Fruit fly (Drosophila melanogaster) whole organism, embryonic: ENCODE measurements around the gene smid.

Source experiments
- Adf1 ChIP-seq: fragments of 200-800 bp; sonication (Bioruptor generic); IDR thresholded peaks from 2 replicates; pipeline ENCODE4 v1.3.6; 2022; ENCODE audit warnings: missing biosample characterization, missing genetic modification characterization
- Atf-2 ChIP-seq: fragments of 200-800 bp; sonication (Bioruptor generic); optimal IDR thresholded peaks from 2 replicates; lab custom pipeline; 2016; ENCODE audit warnings: missing biosample characterization, missing genetic modification characterization
- Atf3 ChIP-seq: fragments of 200-800 bp; sonication (Bioruptor generic); optimal IDR thresholded peaks from 3 replicates; lab custom pipeline; 2016; ENCODE audit warnings: missing biosample characterization, missing genetic modification characterization
- Bteb2 ChIP-seq: fragments of 200-800 bp; sonication (Bioruptor generic); optimal IDR thresholded peaks from 2 replicates; lab custom pipeline; 2016; ENCODE audit warnings: missing biosample characterization, missing genetic modification characterization
- CG10462 ChIP-seq: fragments of 200-800 bp; sonication (Bioruptor generic); optimal IDR thresholded peaks from 2 replicates; lab custom pipeline; 2016; ENCODE audit warnings: missing biosample characterization, missing genetic modification characterization
- CG11093 ChIP-seq: fragments of 200-800 bp; sonication (Bioruptor generic); IDR thresholded peaks from 3 replicates; pipeline ENCODE4 v1.3.6; 2022; ENCODE audit warnings: missing biosample characterization, missing genetic modification characterization
- CG11560 ChIP-seq: fragments of 200-800 bp; sonication (Bioruptor generic); IDR thresholded peaks from 3 replicates; pipeline ENCODE4 v1.3.6; 2022; ENCODE audit warnings: missing biosample characterization, missing genetic modification characterization
- CG11695 ChIP-seq: fragments of 200-800 bp; sonication (Bioruptor generic); IDR thresholded peaks from 3 replicates; pipeline ENCODE4 v1.3.6; 2022; ENCODE audit warnings: missing biosample characterization, missing genetic modification characterization
- CG12219 ChIP-seq: fragments of 200-800 bp; sonication (Bioruptor generic); optimal IDR thresholded peaks from 3 replicates; lab custom pipeline; 2018; ENCODE audit warnings: missing biosample characterization, mild to moderate bottlenecking, missing genetic modification characterization
- CG12744 ChIP-seq: fragments of 200-800 bp; sonication (Bioruptor generic); optimal IDR thresholded peaks from 2 replicates; lab custom pipeline; 2016; ENCODE audit warnings: missing biosample characterization, missing genetic modification characterization
- CG15269 ChIP-seq: fragments of 200-800 bp; sonication (Bioruptor generic); optimal IDR thresholded peaks from 2 replicates; lab custom pipeline; 2018; ENCODE audit warnings: missing biosample characterization, mild to moderate bottlenecking, missing genetic modification characterization, moderate library complexity
- CG15696 ChIP-seq: fragments of 200-800 bp; sonication (Bioruptor generic); optimal IDR thresholded peaks from 2 replicates; lab custom pipeline; 2019; ENCODE audit warnings: missing biosample characterization, mild to moderate bottlenecking, missing genetic modification characterization, moderate library complexity
- CG1647 ChIP-seq: fragments of 200-800 bp; sonication (Bioruptor generic); optimal IDR thresholded peaks from 3 replicates; lab custom pipeline; 2016; ENCODE audit warnings: missing biosample characterization, missing genetic modification characterization
- CG17328 ChIP-seq: fragments of 200-800 bp; sonication (Bioruptor generic); IDR thresholded peaks from 2 replicates; pipeline ENCODE4 v1.3.6; 2022; ENCODE audit warnings: missing biosample characterization, missing genetic modification characterization
- CG3065 ChIP-seq: fragments of 200-800 bp; sonication (Bioruptor generic); optimal IDR thresholded peaks from 2 replicates; lab custom pipeline; 2016; ENCODE audit warnings: missing biosample characterization, missing genetic modification characterization
- CG32772 ChIP-seq: fragments of 200-800 bp; sonication (Bioruptor generic); IDR thresholded peaks from 2 replicates; pipeline ENCODE4 v1.3.6; 2022; ENCODE audit warnings: missing biosample characterization, missing genetic modification characterization
- CG34376 ChIP-seq: fragments of 200-800 bp; sonication (Bioruptor generic); optimal IDR thresholded peaks from 2 replicates; lab custom pipeline; 2018; ENCODE audit warnings: missing biosample characterization, mild to moderate bottlenecking, missing genetic modification characterization
- CG43689 ChIP-seq: fragments of 200-800 bp; sonication (Bioruptor generic); IDR thresholded peaks from 2 replicates; pipeline ENCODE4 v1.3.6; 2022; ENCODE audit warnings: missing biosample characterization, missing genetic modification characterization
- CG4707 ChIP-seq: fragments of 200-800 bp; sonication (Bioruptor generic); optimal IDR thresholded peaks from 2 replicates; lab custom pipeline; 2018; ENCODE audit warnings: missing biosample characterization, mild to moderate bottlenecking, missing genetic modification characterization, moderate library complexity
- CG4730 ChIP-seq: fragments of 200-800 bp; sonication (Bioruptor generic); IDR thresholded peaks from 2 replicates; pipeline ENCODE4 v1.3.6; 2022; ENCODE audit warnings: missing biosample characterization, missing genetic modification characterization
- CG8924 ChIP-seq: fragments of 200-800 bp; optimal IDR thresholded peaks from 3 replicates; lab custom pipeline; 2019; ENCODE audit warnings: missing biosample characterization, mild to moderate bottlenecking, missing genetic modification characterization, moderate library complexity
- CG9797 ChIP-seq: fragments of 200-800 bp; sonication (Bioruptor generic); optimal IDR thresholded peaks from 3 replicates; lab custom pipeline; 2018; ENCODE audit warnings: missing biosample characterization, mild to moderate bottlenecking, missing genetic modification characterization
- CG9932 ChIP-seq: fragments of 200-800 bp; sonication (Bioruptor generic); IDR thresholded peaks from 2 replicates; pipeline ENCODE4 v1.3.6; 2022; ENCODE audit warnings: missing biosample characterization, missing genetic modification characterization
- Dbx ChIP-seq: fragments of 200-800 bp; sonication (Bioruptor generic); IDR thresholded peaks from 3 replicates; pipeline ENCODE4 v1.3.6; 2022; ENCODE audit warnings: missing biosample characterization, missing genetic modification characterization
- Dll ChIP-seq: fragments of 200-800 bp; sonication (Bioruptor generic); IDR thresholded peaks from 4 replicates; pipeline ENCODE4 v1.3.6; 2022; ENCODE audit warnings: missing biosample characterization, missing genetic modification characterization; ENCODE audit not compliant: partially characterized antibody
- Dp ChIP-seq: fragments of 200-800 bp; sonication (Bioruptor generic); optimal IDR thresholded peaks from 2 replicates; lab custom pipeline; 2018; ENCODE audit warnings: missing biosample characterization, mild to moderate bottlenecking, missing genetic modification characterization, moderate library complexity
- Lhr ChIP-seq: fragments of 200-800 bp; sonication (Bioruptor generic); optimal IDR thresholded peaks from 3 replicates; lab custom pipeline; 2017; ENCODE audit warnings: mild to moderate bottlenecking, missing biosample characterization, missing genetic modification reagents, missing genetic modification characterization
- Mes4 ChIP-seq: fragments of 200-800 bp; sonication (Bioruptor generic); optimal IDR thresholded peaks from 2 replicates; lab custom pipeline; 2016; ENCODE audit warnings: missing biosample characterization, missing genetic modification characterization
- Oaz ChIP-seq: fragments of 200-800 bp; sonication (Bioruptor generic); IDR thresholded peaks from 2 replicates; pipeline ENCODE4 v1.3.6; 2022; ENCODE audit warnings: missing biosample characterization, missing genetic modification characterization
- Rfx ChIP-seq: fragments of 200-800 bp; sonication (Bioruptor generic); IDR thresholded peaks from 2 replicates; pipeline ENCODE4 v1.3.6; 2022; ENCODE audit warnings: missing biosample characterization, missing genetic modification characterization
- Side ChIP-seq: fragments of 200-800 bp; sonication (Bioruptor generic); optimal IDR thresholded peaks from 2 replicates; lab custom pipeline; 2016; ENCODE audit warnings: missing biosample characterization, missing genetic modification characterization
- Trl ChIP-seq, 3 experiments: fragments of >200 bp in 2 of 3; fragments of 200-800 bp in 1 of 3; sonication (Bioruptor generic) in 1 of 3; optimal IDR thresholded peaks; 2 replicates in 1 of 3; 3 replicates in 2 of 3; lab custom pipeline; 2016 to 2017; ENCODE audit warnings: missing biosample characterization in 1 of 3, missing genetic modification characterization in 1 of 3
- Usf ChIP-seq: fragments of 200-800 bp; sonication (Bioruptor generic); optimal IDR thresholded peaks from 2 replicates; lab custom pipeline; 2017; ENCODE audit warnings: missing genotype, missing biosample characterization, missing genetic modification characterization
- Vsx1 ChIP-seq: fragments of 200-800 bp; sonication (Bioruptor generic); optimal IDR thresholded peaks from 2 replicates; lab custom pipeline; 2017; ENCODE audit warnings: missing biosample characterization, mild to moderate bottlenecking, missing genetic modification characterization, missing genetic modification reagents
- az2 ChIP-seq: fragments of 200-800 bp; sonication (Bioruptor generic); optimal IDR thresholded peaks from 3 replicates; lab custom pipeline; 2016; ENCODE audit warnings: missing biosample characterization, missing genetic modification characterization
- bab2 ChIP-seq: fragments of 200-800 bp; sonication (Bioruptor generic); optimal IDR thresholded peaks from 2 replicates; lab custom pipeline; 2016; ENCODE audit warnings: missing biosample characterization, missing genetic modification characterization
- cg ChIP-seq: fragments of 200-800 bp; sonication (Bioruptor generic); optimal IDR thresholded peaks from 3 replicates; lab custom pipeline; 2019; ENCODE audit warnings: missing biosample characterization, mild to moderate bottlenecking, missing genetic modification characterization, moderate library complexity
- chinmo ChIP-seq: fragments of 200-800 bp; sonication (Bioruptor generic); IDR thresholded peaks from 4 replicates; pipeline ENCODE4 v1.3.6; 2022; ENCODE audit warnings: missing biosample characterization, missing genetic modification characterization; ENCODE audit not compliant: partially characterized antibody
- danr ChIP-seq: fragments of 200-800 bp; sonication (Bioruptor generic); IDR thresholded peaks from 2 replicates; pipeline ENCODE4 v1.3.6; 2022; ENCODE audit warnings: missing biosample characterization, missing genetic modification characterization
- gro ChIP-seq: fragments of 200-800 bp; sonication (Bioruptor generic); optimal IDR thresholded peaks from 2 replicates; lab custom pipeline; 2016; ENCODE audit warnings: missing biosample characterization, missing genetic modification characterization
- gt ChIP-seq: fragments of 200-800 bp; sonication (Bioruptor generic); IDR thresholded peaks from 2 replicates; pipeline ENCODE4 v1.3.6; 2022; ENCODE audit warnings: missing biosample characterization, missing genetic modification characterization
- jumu ChIP-seq: fragments of 200-800 bp; sonication (Bioruptor generic); optimal IDR thresholded peaks from 3 replicates; lab custom pipeline; 2016; ENCODE audit warnings: missing biosample characterization, missing genetic modification characterization
- nerfin-2 ChIP-seq: fragments of 200-800 bp; sonication (Bioruptor generic); IDR thresholded peaks from 2 replicates; pipeline ENCODE4 v1.3.6; 2022; ENCODE audit warnings: missing biosample characterization, missing genetic modification characterization; ENCODE audit not compliant: partially characterized antibody
- sens-2 ChIP-seq: fragments of 200-800 bp; sonication (Bioruptor generic); IDR thresholded peaks from 2 replicates; pipeline ENCODE4 v1.3.6; 2022; ENCODE audit warnings: missing biosample characterization, missing genetic modification characterization
- slp2 ChIP-seq: fragments of 200-800 bp; sonication (Bioruptor generic); optimal IDR thresholded peaks from 2 replicates; lab custom pipeline; 2016; ENCODE audit warnings: missing biosample characterization, missing genetic modification characterization
- sob ChIP-seq: fragments of 200-800 bp; sonication (Bioruptor generic); IDR thresholded peaks from 2 replicates; pipeline ENCODE4 v1.3.6; 2022; ENCODE audit warnings: missing biosample characterization, missing genetic modification characterization
- sug ChIP-seq: fragments of 200-800 bp; optimal IDR thresholded peaks from 2 replicates; lab custom pipeline; 2019; ENCODE audit warnings: missing biosample characterization, mild to moderate bottlenecking, missing genetic modification characterization, moderate library complexity
- trh ChIP-seq: fragments of 200-800 bp; sonication (Bioruptor generic); optimal IDR thresholded peaks from 2 replicates; lab custom pipeline; 2016; ENCODE audit warnings: missing biosample characterization, missing genetic modification characterization
- unc-4 ChIP-seq: fragments of 200-800 bp; sonication (Bioruptor generic); IDR thresholded peaks from 2 replicates; pipeline ENCODE4 v1.3.6; 2022; ENCODE audit warnings: missing biosample characterization, missing genetic modification characterization; ENCODE audit not compliant: partially characterized antibody
- zen2 ChIP-seq: fragments of 200-800 bp; sonication (Bioruptor generic); IDR thresholded peaks from 3 replicates; pipeline ENCODE4 v1.3.6; 2022; ENCODE audit warnings: missing biosample characterization, missing genetic modification characterization; ENCODE audit not compliant: partially characterized antibody
- zfh1 ChIP-seq: fragments of 200-800 bp; sonication (Bioruptor generic); IDR thresholded peaks from 3 replicates; pipeline ENCODE4 v1.3.6; 2022; ENCODE audit warnings: missing biosample characterization, missing genetic modification characterization

The smid gene

dm6 chr3L:7360324-7360852 is 21.0 kb upstream of the smid start, which contains the start of gene Sec63 (continued):
- no peak for TF ChIP-seq slp2 (GFP tag; lab: Kevin White, UChicago)
- no peak for TF ChIP-seq Bteb2 (GFP tag; lab: Kevin White, UChicago)
- TF ChIP-seq Adf1 (GFP tag; lab: Robert Waterston, UW): 0 out of 2 replicates have a peak, but pooled peaks have one; percentile 3
- peak; percentile 45; the same call in 2 of the 3 replicates for TF ChIP-seq Dbx
- peak; percentile 52 for TF ChIP-seq CG3065 (GFP tag; lab: Kevin White, UChicago)
- no peak for TF ChIP-seq Atf-2 (GFP tag; lab: Kevin White, UChicago)
- peak; percentile 62; the same call in 2 of the 3 replicates for TF ChIP-seq zen2 (GFP tag; lab: Robert Waterston, UW)
- no peak for TF ChIP-seq Trl (optimal IDR thresholded peaks at IDR 0.05; lab: Kevin White, UChicago)
- no peak for TF ChIP-seq Trl (GFP tag; optimal IDR thresholded peaks at IDR 0.05; lab: Kevin White, UChicago)
- peak; percentile 17 for TF ChIP-seq CG1647 (GFP tag; lab: Kevin White, UChicago)
- TF ChIP-seq gro (GFP tag; lab: Kevin White, UChicago): peak; percentile 76
- peak; percentile 3 for TF ChIP-seq sug (tag; lab: Kevin White, UChicago)
- TF ChIP-seq CG4730 (GFP tag; lab: Robert Waterston, UW): no peak
- peak; percentile 32; the same call in 1 of the 2 replicates for TF ChIP-seq CG17328
- no peak for TF ChIP-seq trh (GFP tag; lab: Kevin White, UChicago)
- no peak for TF ChIP-seq CG10462 (GFP tag; lab: Kevin White, UChicago)
- no peak for TF ChIP-seq cg
- TF ChIP-seq CG15696 (tag; lab: Kevin White, UChicago): peak; percentile 30
- TF ChIP-seq CG43689 (GFP tag; lab: Robert Waterston, UW): no peak
- no peak for TF ChIP-seq CG11560 (tag; lab: Robert Waterston, UW)
- TF ChIP-seq danr: no peak
- TF ChIP-seq unc-4: peak; percentile 80
- no peak for TF ChIP-seq gt (GFP tag; lab: Robert Waterston, UW)
- no peak for TF ChIP-seq Oaz (GFP tag; lab: Robert Waterston, UW)
- peak; percentile 4; the same call in 1 of the 2 replicates for TF ChIP-seq CG32772 (GFP tag; lab: Robert Waterston, UW)
- no peak for TF ChIP-seq CG4707 (GFP tag; lab: Kevin White, UChicago)
- TF ChIP-seq CG8924 (tag; lab: Kevin White, UChicago): peak; percentile 36
- peak; percentile 16 for TF ChIP-seq CG15269 (tag; lab: Kevin White, UChicago)
- 0 out of 3 replicates have a peak, but pooled peaks have one; percentile 40 for TF ChIP-seq zfh1
- TF ChIP-seq CG34376 (GFP tag; lab: Kevin White, UChicago): no peak
- TF ChIP-seq CG11093 (GFP tag; lab: Robert Waterston, UW): no peak
- TF ChIP-seq CG11695 (GFP tag; lab: Robert Waterston, UW): no peak
- TF ChIP-seq bab2 (GFP tag; lab: Kevin White, UChicago): no peak
- peak; percentile 47 for TF ChIP-seq az2 (GFP tag; lab: Kevin White, UChicago)
- TF ChIP-seq nerfin-2 (GFP tag; lab: Robert Waterston, UW): peak; percentile 85
- no peak for TF ChIP-seq Side (GFP tag; lab: Kevin White, UChicago)
- no peak for TF ChIP-seq Lhr (GFP tag; lab: Kevin White, UChicago)
- TF ChIP-seq CG12219: no peak
- peak; percentile 39 for TF ChIP-seq jumu (GFP tag; lab: Kevin White, UChicago)
- TF ChIP-seq sob (GFP tag; lab: Robert Waterston, UW): peak; percentile 19; the same call in 1 of the 2 replicates
- peak; percentile 74 for TF ChIP-seq Dll (GFP tag; lab: Robert Waterston, UW)
- no peak for TF ChIP-seq CG9797
- no peak for TF ChIP-seq Atf3 (GFP tag; lab: Kevin White, UChicago)
- TF ChIP-seq Rfx (GFP tag; lab: Robert Waterston, UW): peak; percentile 80
- no peak for TF ChIP-seq Usf (GFP tag; lab: Kevin White, UChicago)
- TF ChIP-seq chinmo (GFP tag; lab: Robert Waterston, UW): peak; percentile 6; the same call in 2 of the 4 replicates
- TF ChIP-seq sens-2 (GFP tag; lab: Robert Waterston, UW): no peak
- peak; percentile 25 for TF ChIP-seq Vsx1
- TF ChIP-seq Dp: peak; percentile 43
- peak; percentile 78 for TF ChIP-seq CG9932
- TF ChIP-seq Mes4 (GFP tag; lab: Kevin White, UChicago): no peak
- no peak for TF ChIP-seq CG12744 (GFP tag; lab: Kevin White, UChicago)
